Worm (Caenorhabditis elegans) whole organism, L1 larva: Measurements from ENCODE around the gene tag-151.
A peak's percentile ranks its signal among the peaks of the same experiment; 100 is the strongest.

Experiments
- C16A3.4 ChIP-seq: fragments of 150-350 bp; optimal IDR thresholded peaks from 2 replicates; lab custom pipeline; 2014; ENCODE audit warnings: missing biosample characterization, missing genetic modification characterization
- C34B4.2 ChIP-seq: sonication (generic microtip); optimal IDR thresholded peaks from 2 replicates; lab custom pipeline; 2017; ENCODE audit warnings: mild to moderate bottlenecking, missing genetic modification characterization, missing compliant biosample characterization
- Y116A8C.19 ChIP-seq: sonication (generic microtip); optimal IDR thresholded peaks from 2 replicates; lab custom pipeline; 2016; ENCODE audit warnings: missing compliant biosample characterization, missing genetic modification characterization, borderline replicate concordance
- alr-1 ChIP-seq: fragments of 200-800 bp; sonication (Bioruptor generic); optimal IDR thresholded peaks from 2 replicates; lab custom pipeline; 2018; ENCODE audit warnings: borderline replicate concordance, mild to moderate bottlenecking, missing genetic modification characterization, missing compliant biosample characterization
- ceh-82 ChIP-seq, 3 experiments: fragments of 150-350 bp in 1 of 3; sonication (generic microtip) in 2 of 3; optimal IDR thresholded peaks; 2 replicates each; lab custom pipeline; 2014 to 2017; ENCODE audit warnings: missing biosample characterization in 3 of 3, missing genetic modification characterization in 3 of 3
- dpl-1 ChIP-seq, 3 experiments: fragments of 150-350 bp in 2 of 3; sonication (generic microtip) in 1 of 3; optimal IDR thresholded peaks; 2 replicates each; lab custom pipeline; 2014 to 2017; ENCODE audit warnings: missing biosample characterization in 3 of 3, missing genetic modification characterization in 3 of 3, missing genetic modification reagents in 3 of 3
- efl-1 ChIP-seq, 4 experiments: fragments of 150-350 bp; optimal IDR thresholded peaks in 3 of 4; peaks in 1 of 4; 1 replicate in 1 of 4; 2 replicates in 3 of 4; lab custom pipeline; 2014; ENCODE audit warnings: missing biosample characterization in 2 of 4, missing genetic modification characterization in 2 of 4, missing genetic modification reagents in 2 of 4
- efl-3 ChIP-seq: fragments of 200-800 bp; sonication (Bioruptor generic); optimal IDR thresholded peaks from 2 replicates; lab custom pipeline; 2018; ENCODE audit warnings: mild to moderate bottlenecking, missing genetic modification characterization, missing compliant biosample characterization
- elt-3 ChIP-seq, 6 experiments: fragments of 150-350 bp in 1 of 6; sonication (generic microtip); optimal IDR thresholded peaks; 2 replicates each; lab custom pipeline; 2017 to 2018; ENCODE audit warnings: missing biosample characterization in 6 of 6, missing genetic modification characterization in 6 of 6, inconsistent platforms in 1 of 6
- hlh-17 ChIP-seq: fragments of 200-800 bp; sonication (Bioruptor generic); optimal IDR thresholded peaks from 2 replicates; lab custom pipeline; 2018; ENCODE audit warnings: missing genetic modification characterization, mild to moderate bottlenecking, missing compliant biosample characterization, moderate library complexity, borderline replicate concordance
- hlh-4 ChIP-seq: sonication (generic microtip); optimal IDR thresholded peaks from 2 replicates; lab custom pipeline; 2016; ENCODE audit warnings: mild to moderate bottlenecking, missing genetic modification characterization, missing compliant biosample characterization
- irx-1 ChIP-seq: sonication (generic microtip); optimal IDR thresholded peaks from 2 replicates; lab custom pipeline; 2016; ENCODE audit warnings: missing genetic modification characterization, missing compliant biosample characterization
- lin-14 ChIP-seq: fragments of 200-800 bp; sonication (Bioruptor generic); optimal IDR thresholded peaks from 2 replicates; lab custom pipeline; 2018; ENCODE audit warnings: mild to moderate bottlenecking, missing genetic modification characterization, moderate library complexity, missing compliant biosample characterization
- lin-15B ChIP-seq: fragments of 150-350 bp; sonication (generic microtip); optimal IDR thresholded peaks from 3 replicates; lab custom pipeline; 2014; ENCODE audit warnings: missing biosample characterization, missing genetic modification characterization
- lin-35 ChIP-seq, 2 experiments: fragments of 150-350 bp; optimal IDR thresholded peaks; 2 replicates each; lab custom pipeline; 2014; ENCODE audit warnings: missing biosample characterization in 2 of 2, missing genetic modification characterization in 2 of 2, missing genetic modification reagents in 2 of 2
- lin-39 ChIP-seq: fragments of 150-350 bp; optimal IDR thresholded peaks from 2 replicates; lab custom pipeline; 2014; ENCODE audit warnings: missing biosample characterization, missing genetic modification reagents, missing genetic modification characterization
- lsy-2 ChIP-seq, 2 experiments: fragments of 150-350 bp; optimal IDR thresholded peaks; 2 replicates each; lab custom pipeline; 2014; ENCODE audit warnings: missing biosample characterization in 2 of 2, missing genetic modification characterization in 2 of 2
- mab-9 ChIP-seq: fragments of 200-800 bp; sonication (Bioruptor generic); IDR thresholded peaks from 2 replicates; pipeline ENCODE4 v1.3.6; 2022; ENCODE audit warnings: missing genetic modification reagents, missing genetic modification characterization, missing compliant biosample characterization
- mdl-1 ChIP-seq, 2 experiments: fragments of 150-350 bp; optimal IDR thresholded peaks; 2 replicates each; lab custom pipeline; 2014 to 2017; ENCODE audit warnings: missing biosample characterization in 2 of 2, missing genetic modification characterization in 2 of 2, inconsistent platforms in 1 of 2
- mep-1 ChIP-seq: fragments of 150-350 bp; optimal IDR thresholded peaks from 2 replicates; lab custom pipeline; 2014; ENCODE audit warnings: missing biosample characterization, missing genetic modification characterization
- nhr-12 ChIP-seq: sonication (generic microtip); optimal IDR thresholded peaks from 2 replicates; lab custom pipeline; 2017; ENCODE audit warnings: missing biosample characterization, missing genetic modification characterization
- nhr-19 ChIP-seq: fragments of 200-800 bp; sonication (Bioruptor generic); conservative IDR thresholded peaks from 2 replicates; pipeline ENCODE4 v1.3.6; 2022; ENCODE audit warnings: missing genetic modification characterization, missing compliant biosample characterization
- nhr-20 ChIP-seq: sonication (generic microtip); optimal IDR thresholded peaks from 2 replicates; lab custom pipeline; 2016; ENCODE audit warnings: mild to moderate bottlenecking, missing genetic modification characterization, missing compliant biosample characterization
- nhr-47 ChIP-seq: sonication (generic microtip); optimal IDR thresholded peaks from 2 replicates; lab custom pipeline; 2016; ENCODE audit warnings: mild to moderate bottlenecking, missing genetic modification characterization, moderate library complexity, missing compliant biosample characterization
- nhr-71 ChIP-seq: sonication (generic microtip); optimal IDR thresholded peaks from 2 replicates; lab custom pipeline; 2016; ENCODE audit warnings: mild to moderate bottlenecking, missing genetic modification characterization, moderate library complexity, missing compliant biosample characterization
- nhr-76 ChIP-seq: sonication (generic microtip); optimal IDR thresholded peaks from 2 replicates; lab custom pipeline; 2017; ENCODE audit warnings: missing biosample characterization, missing genetic modification characterization
- nhr-77 ChIP-seq: fragments of 150-350 bp; optimal IDR thresholded peaks from 2 replicates; lab custom pipeline; 2014; ENCODE audit warnings: missing biosample characterization, missing genetic modification characterization
- nhr-84 ChIP-seq: sonication (generic microtip); optimal IDR thresholded peaks from 2 replicates; lab custom pipeline; 2017; ENCODE audit warnings: missing biosample characterization, missing genetic modification characterization
- nhr-85 ChIP-seq: sonication (generic microtip); peaks from one replicate; lab custom pipeline; 2016; ENCODE audit warnings: missing genetic modification characterization, inconsistent platforms, missing compliant biosample characterization
- nhr-90 ChIP-seq: sonication (generic microtip); optimal IDR thresholded peaks from 2 replicates; lab custom pipeline; 2016; ENCODE audit warnings: mild to moderate bottlenecking, missing genetic modification characterization, missing compliant biosample characterization; ENCODE audit not compliant: poor library complexity
- pqm-1 ChIP-seq: sonication (generic microtip); optimal IDR thresholded peaks from 3 replicates; lab custom pipeline; 2017; ENCODE audit warnings: missing biosample characterization, missing genetic modification characterization
- snu-23 ChIP-seq: sonication (generic microtip); optimal IDR thresholded peaks from 2 replicates; lab custom pipeline; 2016; ENCODE audit warnings: missing genetic modification characterization, missing compliant biosample characterization
- sup-37 ChIP-seq: fragments of 200-800 bp; sonication (Bioruptor generic); optimal IDR thresholded peaks from 2 replicates; lab custom pipeline; 2018; ENCODE audit warnings: mild to moderate bottlenecking, missing genetic modification characterization, missing compliant biosample characterization
- swsn-7 ChIP-seq: sonication (generic microtip); optimal IDR thresholded peaks from 2 replicates; lab custom pipeline; 2016; ENCODE audit warnings: missing genetic modification characterization, missing compliant biosample characterization
- tbx-2 ChIP-seq: sonication (generic microtip); optimal IDR thresholded peaks from 2 replicates; lab custom pipeline; 2016; ENCODE audit warnings: missing genetic modification characterization, missing compliant biosample characterization
- tlp-1 ChIP-seq: fragments of 150-350 bp; optimal IDR thresholded peaks from 2 replicates; lab custom pipeline; 2014; ENCODE audit warnings: missing biosample characterization, missing genetic modification characterization
- unc-130 ChIP-seq: fragments of 150-350 bp; optimal IDR thresholded peaks from 2 replicates; lab custom pipeline; 2017; ENCODE audit warnings: missing biosample characterization, missing genetic modification characterization, inconsistent platforms
- unc-86 ChIP-seq: sonication (generic microtip); optimal IDR thresholded peaks from 2 replicates; lab custom pipeline; 2016; ENCODE audit warnings: missing genetic modification characterization, missing compliant biosample characterization
- unc-98 ChIP-seq: fragments of 200-800 bp; sonication (Bioruptor generic); IDR thresholded peaks from 2 replicates; pipeline ENCODE4 v1.3.6; 2022; ENCODE audit warnings: missing genetic modification characterization, missing compliant biosample characterization
- zag-1 ChIP-seq: fragments of 150-350 bp; optimal IDR thresholded peaks from 2 replicates; lab custom pipeline; 2014; ENCODE audit warnings: missing biosample characterization, missing genetic modification characterization

The tag-151 gene

DNA sequence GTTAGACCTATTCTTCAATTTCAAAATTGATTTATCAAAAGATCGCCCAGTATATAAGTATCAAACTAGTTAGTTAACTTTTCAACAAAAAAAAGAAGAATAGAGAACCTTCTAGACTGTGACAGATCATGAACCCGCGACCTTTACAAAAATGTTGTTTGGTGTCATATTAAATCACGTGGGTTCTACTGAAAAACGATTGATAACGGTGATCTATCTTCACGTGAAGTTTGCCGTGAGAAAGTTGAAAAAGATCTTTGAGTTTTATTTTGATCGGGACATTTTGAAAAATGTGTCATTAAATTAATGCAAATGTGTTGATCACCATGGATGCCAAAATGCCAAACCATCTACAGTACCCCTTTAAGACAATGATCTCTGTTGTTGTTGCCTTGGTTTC lies 38.3 kb downstream of the tag-151 start:
- no peak for TF ChIP-seq dpl-1 (GFP tag; optimal IDR thresholded peaks at IDR 0.05; lab: Kevin White, UChicago)
- peak; percentile 31 for TF ChIP-seq tbx-2
- no peak for TF ChIP-seq hlh-4
- peak; percentile 61 for TF ChIP-seq nhr-20
- no peak for TF ChIP-seq nhr-90 (tag; lab: Kevin White, UChicago)
- no peak for TF ChIP-seq alr-1
- TF ChIP-seq Y116A8C.19 = no peak
- no peak for TF ChIP-seq efl-1 (optimal IDR thresholded peaks at IDR 0.05; lab: Kevin White, UChicago)
- TF ChIP-seq efl-1 (GFP tag; optimal IDR thresholded peaks at IDR 0.05 in 1 of 2; lab: Kevin White, UChicago) = peak in 1 of 2 experiments; percentile 93
- TF ChIP-seq nhr-19 (GFP tag; lab: Robert Waterston, UW) = peak; percentile 41
- TF ChIP-seq unc-86 (tag; lab: Kevin White, UChicago) = no peak
- no peak for TF ChIP-seq nhr-77 (tag; lab: Kevin White, UChicago)
- TF ChIP-seq lin-39 (tag; lab: Kevin White, UChicago) = no peak
- TF ChIP-seq swsn-7 (tag; lab: Kevin White, UChicago) = no peak
- TF ChIP-seq efl-3 (GFP tag; lab: Kevin White, UChicago) = no peak
- TF ChIP-seq nhr-12 (tag; lab: Kevin White, UChicago) = no peak
- peak in 3 of 6 experiments; percentile 27 to 65 (median 46) for TF ChIP-seq elt-3 (tag; optimal IDR thresholded peaks at IDR 0.05; lab: Kevin White, UChicago)
- TF ChIP-seq unc-130 (tag; lab: Kevin White, UChicago) = peak; percentile 3
- TF ChIP-seq unc-98 (GFP tag; lab: Robert Waterston, UW) = no peak
- TF ChIP-seq lin-35 (GFP tag; optimal IDR thresholded peaks at IDR 0.05; lab: Kevin White, UChicago) = peak in 1 of 2 experiments; percentile 14
- peak; percentile 87 for TF ChIP-seq nhr-85
- peak; percentile 1 for TF ChIP-seq mep-1 (tag; lab: Kevin White, UChicago)
- TF ChIP-seq zag-1 (tag; lab: Kevin White, UChicago) = no peak
- TF ChIP-seq pqm-1 (tag; lab: Kevin White, UChicago) = no peak
- TF ChIP-seq tlp-1 = no peak
- peak; percentile 56 for TF ChIP-seq nhr-71 (tag; lab: Kevin White, UChicago)
- TF ChIP-seq irx-1 (tag; lab: Kevin White, UChicago) = no peak
- TF ChIP-seq nhr-84 (tag; lab: Kevin White, UChicago) = no peak
- peak in 1 of 2 experiments; percentile 48 for TF ChIP-seq mdl-1 (tag; optimal IDR thresholded peaks at IDR 0.05; lab: Kevin White, UChicago)
- TF ChIP-seq lsy-2 (tag; optimal IDR thresholded peaks at IDR 0.05; lab: Kevin White, UChicago) = no peak
- TF ChIP-seq mab-9 (GFP tag; lab: Robert Waterston, UW) = no peak
- TF ChIP-seq snu-23 (GFP tag; lab: Kevin White, UChicago) = peak; percentile 6
- no peak for TF ChIP-seq sup-37 (GFP tag; lab: Kevin White, UChicago)
- TF ChIP-seq lin-14 = peak; percentile 5
- TF ChIP-seq hlh-17 (GFP tag; lab: Kevin White, UChicago) = no peak
- no peak for TF ChIP-seq ceh-82 (tag; optimal IDR thresholded peaks at IDR 0.05; lab: Kevin White, UChicago)
- no peak for TF ChIP-seq C16A3.4 (tag; lab: Kevin White, UChicago)
- no peak for TF ChIP-seq C34B4.2

DNA sequence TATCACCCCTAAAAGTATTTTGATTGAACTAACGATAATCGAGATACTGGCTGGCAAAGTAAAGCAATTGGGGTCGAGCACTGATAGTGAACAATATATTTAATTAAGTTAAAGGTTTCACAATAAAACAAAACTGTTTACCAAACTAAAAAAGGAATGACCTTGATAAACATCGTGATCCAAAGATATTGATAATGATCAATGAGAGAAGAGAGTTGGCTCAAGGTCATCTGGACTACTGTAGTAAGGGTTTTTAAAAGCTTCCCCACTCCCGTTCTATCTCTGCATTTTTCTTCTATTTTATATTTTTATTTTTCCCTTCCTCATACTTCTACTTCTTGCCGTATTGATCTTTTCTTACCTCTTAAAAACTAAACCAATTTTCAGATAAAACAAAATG lies 39.5 kb downstream of the tag-151 start, which contains the start of gene F41C3.2:
Gene F41C3.2 (plus strand): TSS at position 388 of the 400 bp plus-strand sequence.
- TF ChIP-seq lin-14 (peak; percentile 17), lin-35 (GFP tag; optimal IDR thresholded peaks at IDR 0.05; lab: Kevin White, UChicago) (no peak), nhr-71 (tag; lab: Kevin White, UChicago) (peak; percentile 22), snu-23 (GFP tag; lab: Kevin White, UChicago) (peak; percentile 6), nhr-47 (tag; lab: Kevin White, UChicago) (peak; percentile 26), lsy-2 (tag; optimal IDR thresholded peaks at IDR 0.05; lab: Kevin White, UChicago) (peak in 1 of 2 experiments; percentile 58), nhr-76 (tag; lab: Kevin White, UChicago) (no peak), nhr-85 (peak; percentile 83), nhr-90 (tag; lab: Kevin White, UChicago) (peak; percentile 56), elt-3 (tag; optimal IDR thresholded peaks at IDR 0.05; lab: Kevin White, UChicago) (peak in 3 of 6 experiments; percentile 18 to 83 (median 35)), lin-15B (tag; lab: Kevin White, UChicago) (no peak), nhr-20 (peak; percentile 18)
- TF ChIP-seq, all 84 proteins: peak for 9
